Fruit fly (Drosophila melanogaster) whole organism, embryonic: Measurements from ENCODE around the gene PGRP-LA.

Source experiments
- ATbp ChIP-seq: fragments of 200-800 bp; sonication (Bioruptor generic); optimal IDR thresholded peaks from 2 replicates; lab custom pipeline; 2017; ENCODE audit warnings: missing biosample characterization, mild to moderate bottlenecking, missing genetic modification characterization, missing genetic modification reagents
- Antp ChIP-seq: fragments of 200-800 bp; sonication (Bioruptor generic); optimal IDR thresholded peaks from 3 replicates; lab custom pipeline; 2016; ENCODE audit warnings: missing biosample characterization, missing genetic modification characterization
- BEAF-32 ChIP-seq: fragments of 200-800 bp; sonication (Bioruptor generic); optimal IDR thresholded peaks from 3 replicates; lab custom pipeline; 2017; ENCODE audit warnings: missing biosample characterization, missing genetic modification characterization, mild to moderate bottlenecking, moderate library complexity, missing genetic modification reagents
- CG10147 ChIP-seq: fragments of 200-800 bp; sonication (Bioruptor generic); optimal IDR thresholded peaks from 2 replicates; lab custom pipeline; 2019; ENCODE audit warnings: missing biosample characterization, mild to moderate bottlenecking, missing genetic modification characterization, moderate library complexity
- CG11085 ChIP-seq: fragments of 200-800 bp; sonication (Bioruptor generic); IDR thresholded peaks from 2 replicates; pipeline ENCODE4 v1.3.6; 2022; ENCODE audit warnings: missing biosample characterization, missing genetic modification characterization
- CG11723 ChIP-seq: fragments of 200-800 bp; sonication (Bioruptor generic); optimal IDR thresholded peaks from 2 replicates; lab custom pipeline; 2017; ENCODE audit warnings: missing biosample characterization, mild to moderate bottlenecking, missing genetic modification characterization
- CG12299 ChIP-seq: fragments of 200-800 bp; sonication (Bioruptor generic); optimal IDR thresholded peaks from 2 replicates; lab custom pipeline; 2018; ENCODE audit warnings: missing biosample characterization, mild to moderate bottlenecking, missing genetic modification characterization
- CG13894 ChIP-seq: fragments of 200-800 bp; sonication (Bioruptor generic); optimal IDR thresholded peaks from 3 replicates; lab custom pipeline; 2018; ENCODE audit warnings: missing biosample characterization, mild to moderate bottlenecking, missing genetic modification characterization, moderate library complexity
- CG15269 ChIP-seq: fragments of 200-800 bp; sonication (Bioruptor generic); optimal IDR thresholded peaks from 2 replicates; lab custom pipeline; 2018; ENCODE audit warnings: missing biosample characterization, mild to moderate bottlenecking, missing genetic modification characterization, moderate library complexity
- CG16813 ChIP-seq: fragments of 200-800 bp; sonication (Bioruptor generic); IDR thresholded peaks from 3 replicates; pipeline ENCODE4 v1.3.6; 2022; ENCODE audit warnings: missing biosample characterization, missing genetic modification characterization; ENCODE audit not compliant: partially characterized antibody
- CG17359 ChIP-seq: fragments of 200-800 bp; sonication (Bioruptor generic); optimal IDR thresholded peaks from 3 replicates; lab custom pipeline; 2018; ENCODE audit warnings: missing biosample characterization, mild to moderate bottlenecking, missing genetic modification characterization, moderate library complexity
- CG18619 ChIP-seq: fragments of 200-800 bp; sonication (Bioruptor generic); optimal IDR thresholded peaks from 3 replicates; lab custom pipeline; 2017; ENCODE audit warnings: missing biosample characterization, mild to moderate bottlenecking, missing genetic modification characterization
- CG2129 ChIP-seq: fragments of 200-800 bp; sonication (Bioruptor generic); IDR thresholded peaks from 2 replicates; pipeline ENCODE4 v1.3.6; 2022; ENCODE audit warnings: missing biosample characterization, missing genetic modification characterization; ENCODE audit not compliant: partially characterized antibody
- CG30020 ChIP-seq: fragments of 200-800 bp; optimal IDR thresholded peaks from 2 replicates; lab custom pipeline; 2019; ENCODE audit warnings: missing biosample characterization, mild to moderate bottlenecking, missing genetic modification characterization, moderate library complexity
- CG31388 ChIP-seq: fragments of 200-800 bp; sonication (Bioruptor generic); optimal IDR thresholded peaks from 2 replicates; lab custom pipeline; 2016; ENCODE audit warnings: missing biosample characterization, missing genetic modification characterization
- CG3407 ChIP-seq: fragments of 200-800 bp; sonication (Bioruptor generic); optimal IDR thresholded peaks from 2 replicates; lab custom pipeline; 2018; ENCODE audit warnings: missing biosample characterization, mild to moderate bottlenecking, missing genetic modification characterization
- CG3726 ChIP-seq: fragments of 200-800 bp; sonication (Bioruptor generic); IDR thresholded peaks from 3 replicates; pipeline ENCODE4, ENCODE4 v1.3.6; 2022; ENCODE audit warnings: missing biosample characterization, missing genetic modification characterization
- CG4328 ChIP-seq: fragments of 200-800 bp; sonication (Bioruptor generic); optimal IDR thresholded peaks from 3 replicates; lab custom pipeline; 2017; ENCODE audit warnings: missing biosample characterization, missing genetic modification reagents, missing genetic modification characterization
- CG43689 ChIP-seq: fragments of 200-800 bp; sonication (Bioruptor generic); IDR thresholded peaks from 2 replicates; pipeline ENCODE4 v1.3.6; 2022; ENCODE audit warnings: missing biosample characterization, missing genetic modification characterization
- CG4854 ChIP-seq: fragments of 200-800 bp; sonication (Bioruptor generic); optimal IDR thresholded peaks from 2 replicates; lab custom pipeline; 2016; ENCODE audit warnings: missing biosample characterization, missing genetic modification characterization, inconsistent platforms
- CG6175 ChIP-seq: fragments of 200-800 bp; sonication (Bioruptor generic); IDR thresholded peaks from 3 replicates; pipeline ENCODE4 v1.3.6; 2022; ENCODE audit warnings: missing biosample characterization, missing genetic modification characterization
- CG6854 ChIP-seq: fragments of 200-800 bp; sonication (Bioruptor generic); optimal IDR thresholded peaks from 3 replicates; lab custom pipeline; 2017; ENCODE audit warnings: missing biosample characterization, mild to moderate bottlenecking, missing genetic modification characterization
- Chrac-16 ChIP-seq: fragments of 200-800 bp; sonication (Bioruptor generic); optimal IDR thresholded peaks from 3 replicates; lab custom pipeline; 2016; ENCODE audit warnings: missing biosample characterization, missing genetic modification characterization
- Dek ChIP-seq: fragments of 200-800 bp; sonication (Bioruptor generic); optimal IDR thresholded peaks from 3 replicates; lab custom pipeline; 2019; ENCODE audit warnings: missing biosample characterization, mild to moderate bottlenecking, missing genetic modification characterization, moderate library complexity
- Doc3 ChIP-seq: fragments of 200-800 bp; sonication (Bioruptor generic); IDR thresholded peaks from 3 replicates; pipeline ENCODE4 v1.3.6; 2022; ENCODE audit warnings: missing biosample characterization, missing genetic modification characterization; ENCODE audit not compliant: partially characterized antibody
- Dref ChIP-seq: fragments of 200-800 bp; sonication (Bioruptor generic); IDR thresholded peaks from 2 replicates; pipeline ENCODE4 v1.3.6; 2022; ENCODE audit warnings: missing biosample characterization, missing genetic modification characterization
- Hr3 ChIP-seq: fragments of 200-800 bp; sonication (Bioruptor generic); optimal IDR thresholded peaks from 3 replicates; lab custom pipeline; 2016; ENCODE audit warnings: missing biosample characterization, missing genetic modification characterization
- Kr ChIP-seq: fragments of 200-800 bp; sonication (Bioruptor generic); optimal IDR thresholded peaks from 2 replicates; lab custom pipeline; 2017; ENCODE audit warnings: missing biosample characterization, mild to moderate bottlenecking, missing genetic modification characterization
- Med ChIP-seq: fragments of 200-800 bp; sonication (Bioruptor generic); peaks from one replicate; lab custom pipeline; 2016; ENCODE audit warnings: missing biosample characterization, missing genetic modification characterization, mild to moderate bottlenecking, inconsistent platforms, moderate library complexity
- Nf-YA ChIP-seq: fragments of 200-800 bp; sonication (Bioruptor generic); IDR thresholded peaks from 2 replicates; pipeline ENCODE4 v1.3.6; 2022; ENCODE audit warnings: missing biosample characterization, missing genetic modification characterization
- Nf-YB ChIP-seq: fragments of 200-800 bp; sonication (Bioruptor generic); optimal IDR thresholded peaks from 3 replicates; lab custom pipeline; 2019; ENCODE audit warnings: missing biosample characterization, mild to moderate bottlenecking, missing genetic modification characterization, moderate library complexity
- Pdp1 ChIP-seq, 2 experiments: fragments of 200-800 bp; sonication (Bioruptor generic); optimal IDR thresholded peaks; 3 replicates each; lab custom pipeline; 2016; ENCODE audit warnings: missing biosample characterization in 2 of 2, missing genetic modification characterization in 2 of 2, mild to moderate bottlenecking in 1 of 2, moderate library complexity in 1 of 2
- Ravus ChIP-seq: fragments of 200-800 bp; sonication (Bioruptor generic); IDR thresholded peaks from 2 replicates; pipeline ENCODE4 v1.3.6; 2022; ENCODE audit warnings: missing biosample characterization, missing genetic modification characterization
- Scr ChIP-seq: fragments of 200-800 bp; sonication (Bioruptor generic); IDR thresholded peaks from 2 replicates; pipeline ENCODE4 v1.3.6; 2022; ENCODE audit warnings: missing biosample characterization, missing genetic modification characterization; ENCODE audit not compliant: partially characterized antibody
- Sox100B ChIP-seq: fragments of 200-800 bp; sonication (Bioruptor generic); optimal IDR thresholded peaks from 3 replicates; lab custom pipeline; 2018; ENCODE audit warnings: missing biosample characterization, mild to moderate bottlenecking, missing genetic modification characterization
- ac ChIP-seq: fragments of 200-800 bp; sonication (Bioruptor generic); optimal IDR thresholded peaks from 3 replicates; lab custom pipeline; 2017; ENCODE audit warnings: missing biosample characterization, mild to moderate bottlenecking, missing genetic modification characterization
- ash1 ChIP-seq: fragments of 200-800 bp; sonication (Bioruptor generic); optimal IDR thresholded peaks from 2 replicates; lab custom pipeline; 2018; ENCODE audit warnings: missing biosample characterization, mild to moderate bottlenecking, missing genetic modification characterization
- br ChIP-seq: fragments of >200 bp; optimal IDR thresholded peaks from 2 replicates; lab custom pipeline; 2017
- dm ChIP-seq: fragments of 200-800 bp; sonication (Bioruptor generic); optimal IDR thresholded peaks from 3 replicates; lab custom pipeline; 2016; ENCODE audit warnings: missing biosample characterization, missing genetic modification characterization
- dpn ChIP-seq, 2 experiments: fragments of 200-800 bp; sonication (Bioruptor generic); optimal IDR thresholded peaks; 3 replicates each; lab custom pipeline; 2016; ENCODE audit warnings: missing biosample characterization in 2 of 2, missing genetic modification characterization in 2 of 2
- emc ChIP-seq: fragments of 200-800 bp; sonication (Bioruptor generic); optimal IDR thresholded peaks from 2 replicates; lab custom pipeline; 2016; ENCODE audit warnings: missing biosample characterization, missing genetic modification characterization
- exex ChIP-seq: fragments of 200-800 bp; sonication (Bioruptor generic); optimal IDR thresholded peaks from 4 replicates; lab custom pipeline; 2018; ENCODE audit warnings: missing biosample characterization, mild to moderate bottlenecking, missing genetic modification characterization, moderate library complexity
- fd64A ChIP-seq: fragments of 200-800 bp; sonication (Bioruptor generic); optimal IDR thresholded peaks from 3 replicates; lab custom pipeline; 2018; ENCODE audit warnings: missing biosample characterization, mild to moderate bottlenecking, missing genetic modification characterization
- fru ChIP-seq: fragments of >200 bp; optimal IDR thresholded peaks from 2 replicates; lab custom pipeline; 2017
- grau ChIP-seq: fragments of 200-800 bp; optimal IDR thresholded peaks from 3 replicates; lab custom pipeline; 2019; ENCODE audit warnings: missing biosample characterization, mild to moderate bottlenecking, missing genetic modification characterization, moderate library complexity
- nom ChIP-seq: fragments of 200-800 bp; sonication (Bioruptor generic); optimal IDR thresholded peaks from 2 replicates; lab custom pipeline; 2017; ENCODE audit warnings: missing biosample characterization, missing genetic modification characterization, mild to moderate bottlenecking, moderate library complexity, missing genetic modification reagents
- sens ChIP-seq: fragments of 200-800 bp; sonication (Bioruptor generic); peaks from one replicate; lab custom pipeline; 2016; ENCODE audit warnings: missing biosample characterization, missing genetic modification characterization
- stwl ChIP-seq: fragments of 200-800 bp; sonication (Bioruptor generic); optimal IDR thresholded peaks from 3 replicates; lab custom pipeline; 2018; ENCODE audit warnings: missing biosample characterization, mild to moderate bottlenecking, missing genetic modification characterization, moderate library complexity
- tin ChIP-seq: fragments of 200-800 bp; sonication (Bioruptor generic); optimal IDR thresholded peaks from 3 replicates; lab custom pipeline; 2016; ENCODE audit warnings: missing biosample characterization, missing genetic modification characterization
- zfh2 ChIP-seq: fragments of 200-800 bp; sonication (Bioruptor generic); optimal IDR thresholded peaks from 2 replicates; lab custom pipeline; 2016; ENCODE audit warnings: missing biosample characterization, missing genetic modification characterization

PGRP-LA gene

DNA sequence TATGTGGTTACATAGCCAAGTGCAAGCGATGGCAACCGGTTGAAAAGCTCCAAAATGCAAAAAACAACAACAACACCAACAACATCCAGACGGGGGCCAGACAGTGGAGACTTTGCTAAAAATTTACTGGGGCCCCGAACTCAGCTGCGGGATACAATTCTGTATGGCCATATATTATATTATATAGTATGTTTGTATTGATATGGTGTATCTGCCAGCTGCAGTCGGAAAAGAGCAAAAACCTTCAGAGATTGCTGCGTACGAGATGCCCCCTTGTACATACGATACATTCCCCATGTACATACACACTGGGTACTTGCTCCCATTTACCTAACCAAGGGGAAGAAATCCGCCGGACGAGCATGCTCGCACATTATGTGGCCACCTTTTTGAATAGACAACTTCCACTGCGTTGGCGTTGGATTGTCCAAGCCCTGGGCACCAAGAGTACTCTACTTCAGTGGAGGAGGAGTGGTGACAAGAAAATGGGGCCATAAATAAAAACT lies 46.3 kb downstream of the PGRP-LA start (continued):
- TF ChIP-seq CG4854 (GFP tag; lab: Kevin White, UChicago) (no peak), Pdp1 (GFP tag; optimal IDR thresholded peaks at IDR 0.05; lab: Kevin White, UChicago) (peak in 1 of 2 experiments; percentile 16), Doc3 (GFP tag; lab: Robert Waterston, UW) (0 out of 3 replicates have a peak, but pooled peaks have one; percentile 19), zfh2 (no peak), CG31388 (GFP tag; lab: Kevin White, UChicago) (no peak), CG2129 (GFP tag; lab: Robert Waterston, UW) (no peak), nom (GFP tag; lab: Kevin White, UChicago) (peak; percentile 41), Dek (tag; lab: Kevin White, UChicago) (no peak), CG11723 (GFP tag; lab: Kevin White, UChicago) (no peak), CG3726 (GFP tag; lab: Robert Waterston, UW) (no peak), CG17359 (no peak), fru (lab: Kevin White, UChicago) (no peak)

DNA sequence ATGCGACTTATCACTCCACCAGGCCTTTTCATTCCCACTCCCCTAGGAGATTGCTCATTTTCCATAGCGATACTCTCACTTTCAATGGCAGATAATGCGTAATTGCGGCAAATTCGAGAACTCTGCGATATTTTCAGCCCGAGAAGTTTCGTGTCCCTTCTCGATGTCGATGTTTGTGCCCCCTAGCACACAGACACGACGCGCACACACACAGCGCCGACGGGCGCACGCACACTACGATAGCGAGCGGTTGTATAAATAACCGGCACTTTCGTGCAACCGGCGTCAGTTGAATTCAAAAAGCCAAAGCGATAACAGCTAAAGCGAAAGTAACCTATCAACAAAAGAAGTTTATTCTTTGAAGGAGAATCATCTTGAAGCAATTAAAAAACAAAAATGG lies 47.5 kb downstream of the PGRP-LA start, which contains the start of gene Hsp23:
Hsp23 (plus strand) TSS at position 281 of the 400 bp plus-strand sequence.
- TF ChIP-seq br (lab: Kevin White, UChicago) (no peak), CG10147 (no peak), ac (no peak), CG13894 (tag; lab: Kevin White, UChicago) (peak; percentile 45), sens (no peak), dpn (GFP tag; optimal IDR thresholded peaks at IDR 0.05; lab: Kevin White, UChicago) (no peak), CG18619 (no peak), Med (GFP tag; lab: Kevin White, UChicago) (peak; percentile 64), dm (GFP tag; lab: Kevin White, UChicago) (no peak), Scr (peak; percentile 44), CG43689 (GFP tag; lab: Robert Waterston, UW) (no peak), CG16813 (GFP tag; lab: Robert Waterston, UW) (no peak), ash1 (GFP tag; lab: Kevin White, UChicago) (no peak), Hr3 (GFP tag; lab: Kevin White, UChicago) (no peak), fd64A (GFP tag; lab: Kevin White, UChicago) (no peak), CG15269 (tag; lab: Kevin White, UChicago) (no peak), Kr (GFP tag; lab: Kevin White, UChicago) (no peak), Nf-YB (GFP tag; lab: Kevin White, UChicago) (no peak), Dref (no peak), emc (GFP tag; lab: Kevin White, UChicago) (no peak), Chrac-16 (GFP tag; lab: Kevin White, UChicago) (no peak), tin (no peak), stwl (tag; lab: Kevin White, UChicago) (no peak), CG3407 (GFP tag; lab: Kevin White, UChicago) (no peak), CG6854 (GFP tag; lab: Kevin White, UChicago) (no peak), exex (tag; lab: Kevin White, UChicago) (no peak), CG4328 (no peak), BEAF-32 (peak; percentile 27), CG12299 (no peak), Nf-YA (GFP tag; lab: Robert Waterston, UW) (no peak), CG6175 (GFP tag; lab: Robert Waterston, UW) (no peak), Sox100B (GFP tag; lab: Kevin White, UChicago) (no peak), ATbp (GFP tag; lab: Kevin White, UChicago) (no peak), CG30020 (tag; lab: Kevin White, UChicago) (peak; percentile 21), grau (tag; lab: Kevin White, UChicago) (no peak), Ravus (GFP tag; lab: Robert Waterston, UW) (no peak), CG11085 (GFP tag; lab: Robert Waterston, UW) (no peak), Antp (GFP tag; lab: Kevin White, UChicago) (no peak), nom (GFP tag; lab: Kevin White, UChicago) (peak; percentile 42)
